Worm (Caenorhabditis elegans): ENCODE data around the gene Y43F8C.11.

ce11 chrV:19645572-19646155 is 24.4 kb upstream of the Y43F8C.11 start, which contains the start of gene Y43F8C.9:
- TF ChIP-seq nhr-23 (tag; optimal IDR thresholded peaks at IDR 0.05), result no peak
- TF ChIP-seq elt-2 (tag; optimal IDR thresholded peaks at IDR 0.05), result no peak
- no peak for TF ChIP-seq mml-1 (tag; optimal IDR thresholded peaks at IDR 0.05)
- TF ChIP-seq mdl-1 (tag; optimal IDR thresholded peaks at IDR 0.05), result no peak
- TF ChIP-seq ztf-11 (tag; optimal IDR thresholded peaks at IDR 0.05), result no peak
- no peak for TF ChIP-seq fkh-10 (GFP tag; optimal IDR thresholded peaks at IDR 0.05)
- TF ChIP-seq pha-4 (tag; optimal IDR thresholded peaks at IDR 0.05), result no peak
- no peak for TF ChIP-seq lsy-12 (tag; optimal IDR thresholded peaks at IDR 0.05)
- TF ChIP-seq egl-27 (tag; optimal IDR thresholded peaks at IDR 0.05), result no peak
- TF ChIP-seq fos-1 (tag; optimal IDR thresholded peaks at IDR 0.05), result no peak
- no peak for TF ChIP-seq nhr-11 (tag; optimal IDR thresholded peaks at IDR 0.05)
